Fruit fly (Drosophila melanogaster) whole organism, embryonic: ENCODE measurements around the gene scpr-B.

Experiments used
- Atf3 ChIP-seq: fragments of 200-800 bp; sonication (Bioruptor generic); optimal IDR thresholded peaks from 3 replicates; lab custom pipeline; 2016; ENCODE audit warnings: missing biosample characterization, missing genetic modification characterization
- B-H2 ChIP-seq: fragments of 200-800 bp; sonication (Bioruptor generic); optimal IDR thresholded peaks from 2 replicates; lab custom pipeline; 2018; ENCODE audit warnings: missing biosample characterization, mild to moderate bottlenecking, missing genetic modification characterization
- BEAF-32 ChIP-seq: fragments of 200-800 bp; sonication (Bioruptor generic); optimal IDR thresholded peaks from 3 replicates; lab custom pipeline; 2017; ENCODE audit warnings: missing biosample characterization, missing genetic modification characterization, mild to moderate bottlenecking, moderate library complexity, missing genetic modification reagents
- Bdp1 ChIP-seq: fragments of 200-800 bp; sonication (Bioruptor generic); optimal IDR thresholded peaks from 3 replicates; lab custom pipeline; 2016; ENCODE audit warnings: missing biosample characterization, missing genetic modification characterization
- CG10654 ChIP-seq: fragments of 200-800 bp; sonication (Bioruptor generic); optimal IDR thresholded peaks from 2 replicates; lab custom pipeline; 2016; ENCODE audit warnings: missing biosample characterization, missing genetic modification characterization
- CG11560 ChIP-seq: fragments of 200-800 bp; sonication (Bioruptor generic); IDR thresholded peaks from 3 replicates; pipeline ENCODE4 v1.3.6; 2022; ENCODE audit warnings: missing biosample characterization, missing genetic modification characterization
- CG11696 ChIP-seq: fragments of 200-800 bp; sonication (Bioruptor generic); IDR thresholded peaks from 2 replicates; pipeline ENCODE4 v1.3.6; 2022; ENCODE audit warnings: missing biosample characterization, missing genetic modification characterization
- CG12942 ChIP-seq: fragments of 200-800 bp; sonication (Bioruptor generic); optimal IDR thresholded peaks from 3 replicates; lab custom pipeline; 2016; ENCODE audit warnings: missing biosample characterization, missing genetic modification characterization
- CG13123 ChIP-seq: fragments of 200-800 bp; sonication (Bioruptor generic); optimal IDR thresholded peaks from 2 replicates; lab custom pipeline; 2016; ENCODE audit warnings: missing biosample characterization, missing genetic modification characterization
- CG14667 ChIP-seq: fragments of 200-800 bp; sonication (Bioruptor generic); IDR thresholded peaks from 2 replicates; pipeline ENCODE4 v1.3.6; 2022; ENCODE audit warnings: missing biosample characterization, missing genetic modification characterization
- CG14710 ChIP-seq: fragments of 200-800 bp; sonication (Bioruptor generic); optimal IDR thresholded peaks from 3 replicates; lab custom pipeline; 2019; ENCODE audit warnings: missing biosample characterization, mild to moderate bottlenecking, missing genetic modification characterization, moderate library complexity
- CG15269 ChIP-seq: fragments of 200-800 bp; sonication (Bioruptor generic); optimal IDR thresholded peaks from 2 replicates; lab custom pipeline; 2018; ENCODE audit warnings: missing biosample characterization, mild to moderate bottlenecking, missing genetic modification characterization, moderate library complexity
- CG16863 ChIP-seq: fragments of 200-800 bp; sonication (Bioruptor generic); optimal IDR thresholded peaks from 3 replicates; lab custom pipeline; 2016; ENCODE audit warnings: missing biosample characterization, missing genetic modification characterization
- CG1832 ChIP-seq: fragments of 200-800 bp; sonication (Bioruptor generic); optimal IDR thresholded peaks from 2 replicates; lab custom pipeline; 2017; ENCODE audit warnings: missing biosample characterization, mild to moderate bottlenecking, missing genetic modification characterization, inconsistent platforms
- CG2120 ChIP-seq: fragments of 200-800 bp; sonication (Bioruptor generic); optimal IDR thresholded peaks from 3 replicates; lab custom pipeline; 2016; ENCODE audit warnings: missing biosample characterization, missing genetic modification characterization
- CG2889 ChIP-seq: fragments of 200-800 bp; sonication (Bioruptor generic); IDR thresholded peaks from 3 replicates; pipeline ENCODE4 v1.3.6; 2022; ENCODE audit warnings: missing biosample characterization, missing genetic modification characterization
- CG4360 ChIP-seq: fragments of 200-800 bp; sonication (Bioruptor generic); IDR thresholded peaks from 2 replicates; pipeline ENCODE4 v1.3.6; 2022; ENCODE audit warnings: missing biosample characterization, missing genetic modification characterization
- CG9215 ChIP-seq: fragments of 200-800 bp; sonication (Bioruptor generic); IDR thresholded peaks from 2 replicates; pipeline ENCODE4 v1.3.6; 2022; ENCODE audit warnings: missing biosample characterization, missing genetic modification characterization
- Camta ChIP-seq: fragments of 200-800 bp; sonication (Bioruptor generic); optimal IDR thresholded peaks from 2 replicates; lab custom pipeline; 2016; ENCODE audit warnings: missing biosample characterization, missing genetic modification characterization
- CrebB ChIP-seq: fragments of 200-800 bp; sonication (Bioruptor generic); optimal IDR thresholded peaks from 3 replicates; lab custom pipeline; 2018; ENCODE audit warnings: missing biosample characterization, mild to moderate bottlenecking, missing genetic modification characterization
- Dad ChIP-seq: fragments of 200-800 bp; sonication (Bioruptor generic); optimal IDR thresholded peaks from 3 replicates; lab custom pipeline; 2016; ENCODE audit warnings: missing biosample characterization, missing genetic modification characterization
- Dfd ChIP-seq, 2 experiments: fragments of >200 bp; optimal IDR thresholded peaks; 2 replicates each; lab custom pipeline; 2017; ENCODE audit warnings: missing biosample characterization in 2 of 2, missing genetic modification characterization in 2 of 2
- E2f1 ChIP-seq: fragments of 200-800 bp; sonication (Bioruptor generic); IDR thresholded peaks from 2 replicates; pipeline ENCODE4 v1.3.6; 2022; ENCODE audit warnings: missing biosample characterization, missing genetic modification characterization
- Hr3 ChIP-seq: fragments of 200-800 bp; sonication (Bioruptor generic); optimal IDR thresholded peaks from 3 replicates; lab custom pipeline; 2016; ENCODE audit warnings: missing biosample characterization, missing genetic modification characterization
- Lim3 ChIP-seq: fragments of 200-800 bp; sonication (Bioruptor generic); IDR thresholded peaks from 2 replicates; pipeline ENCODE4 v1.3.6; 2022; ENCODE audit warnings: missing biosample characterization, missing genetic modification characterization
- Nf-YC ChIP-seq: fragments of 200-800 bp; optimal IDR thresholded peaks from 3 replicates; lab custom pipeline; 2019; ENCODE audit warnings: missing biosample characterization, mild to moderate bottlenecking, missing genetic modification characterization, moderate library complexity
- Oaz ChIP-seq: fragments of 200-800 bp; sonication (Bioruptor generic); IDR thresholded peaks from 2 replicates; pipeline ENCODE4 v1.3.6; 2022; ENCODE audit warnings: missing biosample characterization, missing genetic modification characterization
- Ravus ChIP-seq: fragments of 200-800 bp; sonication (Bioruptor generic); IDR thresholded peaks from 2 replicates; pipeline ENCODE4 v1.3.6; 2022; ENCODE audit warnings: missing biosample characterization, missing genetic modification characterization
- Six4 ChIP-seq: fragments of 200-800 bp; sonication (Bioruptor generic); optimal IDR thresholded peaks from 2 replicates; lab custom pipeline; 2016; ENCODE audit warnings: missing biosample characterization, missing genetic modification characterization
- Tbp ChIP-seq: fragments of >200 bp; optimal IDR thresholded peaks from 2 replicates; lab custom pipeline; 2018; ENCODE audit warnings: missing biosample characterization, missing genetic modification characterization
- Vsx1 ChIP-seq: fragments of 200-800 bp; sonication (Bioruptor generic); optimal IDR thresholded peaks from 2 replicates; lab custom pipeline; 2017; ENCODE audit warnings: missing biosample characterization, mild to moderate bottlenecking, missing genetic modification characterization, missing genetic modification reagents
- cas ChIP-seq: fragments of 200-800 bp; sonication (Bioruptor generic); IDR thresholded peaks from 2 replicates; pipeline ENCODE4 v1.3.6; 2022; ENCODE audit warnings: missing biosample characterization, missing genetic modification characterization
- cg ChIP-seq: fragments of 200-800 bp; sonication (Bioruptor generic); optimal IDR thresholded peaks from 3 replicates; lab custom pipeline; 2019; ENCODE audit warnings: missing biosample characterization, mild to moderate bottlenecking, missing genetic modification characterization, moderate library complexity
- chif ChIP-seq, 2 experiments: fragments of 200-800 bp; sonication (Bioruptor generic); optimal IDR thresholded peaks; 3 replicates each; lab custom pipeline; 2016; ENCODE audit warnings: missing biosample characterization in 2 of 2, missing genetic modification characterization in 2 of 2
- da ChIP-seq: fragments of 200-800 bp; sonication (Bioruptor generic); optimal IDR thresholded peaks from 2 replicates; lab custom pipeline; 2016; ENCODE audit warnings: missing biosample characterization, missing genetic modification characterization
- dati ChIP-seq: fragments of 200-800 bp; sonication (Bioruptor generic); IDR thresholded peaks from 2 replicates; pipeline ENCODE4 v1.3.6; 2022; ENCODE audit warnings: missing biosample characterization, missing genetic modification characterization
- dimm ChIP-seq: fragments of 200-800 bp; sonication (Bioruptor generic); IDR thresholded peaks from 2 replicates; pipeline ENCODE4 v1.3.6; 2022; ENCODE audit warnings: missing biosample characterization, missing genetic modification characterization
- dpn ChIP-seq, 2 experiments: fragments of 200-800 bp; sonication (Bioruptor generic); optimal IDR thresholded peaks; 3 replicates each; lab custom pipeline; 2016; ENCODE audit warnings: missing biosample characterization in 2 of 2, missing genetic modification characterization in 2 of 2
- fd64A ChIP-seq: fragments of 200-800 bp; sonication (Bioruptor generic); optimal IDR thresholded peaks from 3 replicates; lab custom pipeline; 2018; ENCODE audit warnings: missing biosample characterization, mild to moderate bottlenecking, missing genetic modification characterization
- jigr1 ChIP-seq: fragments of 200-800 bp; sonication (Bioruptor generic); IDR thresholded peaks from 3 replicates; pipeline ENCODE4 v1.3.6; 2022; ENCODE audit warnings: missing biosample characterization, missing genetic modification characterization
- knrl ChIP-seq: fragments of 200-800 bp; sonication (Bioruptor generic); IDR thresholded peaks from 3 replicates; pipeline ENCODE4 v1.3.6; 2022; ENCODE audit warnings: missing biosample characterization, missing genetic modification characterization; ENCODE audit not compliant: partially characterized antibody
- maf-S ChIP-seq: fragments of 200-800 bp; sonication (Bioruptor generic); optimal IDR thresholded peaks from 2 replicates; lab custom pipeline; 2016; ENCODE audit warnings: missing biosample characterization, missing genetic modification characterization
- nerfin-1 ChIP-seq: fragments of 200-800 bp; sonication (Bioruptor generic); optimal IDR thresholded peaks from 3 replicates; lab custom pipeline; 2019; ENCODE audit warnings: missing biosample characterization, mild to moderate bottlenecking, missing genetic modification characterization, moderate library complexity
- odd ChIP-seq: fragments of 200-800 bp; sonication (Bioruptor generic); optimal IDR thresholded peaks from 2 replicates; lab custom pipeline; 2017; ENCODE audit warnings: missing biosample characterization, mild to moderate bottlenecking, missing genetic modification characterization
- pb ChIP-seq: fragments of 200-800 bp; sonication (Bioruptor generic); optimal IDR thresholded peaks from 3 replicates; lab custom pipeline; 2016; ENCODE audit warnings: missing biosample characterization, missing genetic modification characterization
- salm ChIP-seq: fragments of 200-800 bp; sonication (Bioruptor generic); optimal IDR thresholded peaks from 2 replicates; lab custom pipeline; 2018; ENCODE audit warnings: missing biosample characterization, mild to moderate bottlenecking, missing genetic modification characterization
- scrt ChIP-seq: fragments of 200-800 bp; sonication (Bioruptor generic); optimal IDR thresholded peaks from 2 replicates; lab custom pipeline; 2018; ENCODE audit warnings: missing biosample characterization, mild to moderate bottlenecking, missing genetic modification characterization, moderate library complexity
- tio ChIP-seq: fragments of 200-800 bp; sonication (Bioruptor generic); optimal IDR thresholded peaks from 2 replicates; lab custom pipeline; 2017; ENCODE audit warnings: missing biosample characterization, missing genetic modification characterization, inconsistent platforms
- tll ChIP-seq, 2 experiments: fragments of 200-800 bp in 1 of 2; fragments of >200 bp in 1 of 2; sonication (Bioruptor generic) in 1 of 2; optimal IDR thresholded peaks; 2 replicates each; lab custom pipeline; 2017 to 2019; ENCODE audit warnings: missing biosample characterization in 2 of 2, missing genetic modification characterization in 2 of 2, mild to moderate bottlenecking in 1 of 2, moderate library complexity in 1 of 2
- trem ChIP-seq: fragments of 200-800 bp; optimal IDR thresholded peaks from 3 replicates; lab custom pipeline; 2019; ENCODE audit warnings: missing biosample characterization, mild to moderate bottlenecking, missing genetic modification characterization, moderate library complexity
- wek ChIP-seq: fragments of 200-800 bp; sonication (Bioruptor generic); optimal IDR thresholded peaks from 3 replicates; lab custom pipeline; 2018; ENCODE audit warnings: missing biosample characterization, mild to moderate bottlenecking, missing genetic modification characterization, moderate library complexity
- wor ChIP-seq: fragments of 200-800 bp; sonication (Bioruptor generic); IDR thresholded peaks from 2 replicates; pipeline ENCODE4 v1.3.6; 2022; ENCODE audit warnings: missing biosample characterization, missing genetic modification characterization
- yki ChIP-seq: fragments of >200 bp; optimal IDR thresholded peaks from 3 replicates; lab custom pipeline; 2018

Gene scpr-B

dm6 chr3R:11269013-11269412 is 28.2 kb upstream of the scpr-B start (continued):
- TF ChIP-seq CG2889 (GFP tag; lab: Robert Waterston, UW) = no peak
- TF ChIP-seq nerfin-1 (tag; lab: Kevin White, UChicago) = no peak
- no peak for TF ChIP-seq CG11696
- TF ChIP-seq pb = peak; percentile 85
- no peak; the same call in 1 of the 2 replicates for TF ChIP-seq CG14667
- no peak for TF ChIP-seq da
- TF ChIP-seq Lim3 (GFP tag; lab: Robert Waterston, UW) = no peak
- peak; percentile 45 for TF ChIP-seq Hr3 (GFP tag; lab: Kevin White, UChicago)
- TF ChIP-seq CG14710 (tag; lab: Kevin White, UChicago) = no peak
- TF ChIP-seq CG12942 (GFP tag; lab: Kevin White, UChicago) = peak; percentile 6
- no peak for TF ChIP-seq salm (tag; lab: Kevin White, UChicago)
- no peak for TF ChIP-seq E2f1 (GFP tag; lab: Robert Waterston, UW)
- TF ChIP-seq Tbp = no peak
- peak; percentile 52 for TF ChIP-seq scrt (GFP tag; lab: Kevin White, UChicago)
- TF ChIP-seq wek (GFP tag; lab: Kevin White, UChicago) = peak; percentile 77
- no peak for TF ChIP-seq knrl
- no peak for TF ChIP-seq CG1832 (GFP tag; lab: Kevin White, UChicago)
- no peak for TF ChIP-seq CG11560
- peak; percentile 66 for TF ChIP-seq Atf3 (GFP tag; lab: Kevin White, UChicago)
- no peak for TF ChIP-seq Dfd (GFP tag; optimal IDR thresholded peaks at IDR 0.05; lab: Kevin White, UChicago)
- TF ChIP-seq BEAF-32 (GFP tag; lab: Kevin White, UChicago) = no peak
- no peak for TF ChIP-seq cas (GFP tag; lab: Robert Waterston, UW)
- TF ChIP-seq CG16863 (GFP tag; lab: Kevin White, UChicago) = peak; percentile 53
- peak; percentile 52 for TF ChIP-seq CrebB (tag; lab: Kevin White, UChicago)
- TF ChIP-seq CG10654 = peak; percentile 55
- TF ChIP-seq CG13123 (GFP tag; lab: Kevin White, UChicago) = no peak
- TF ChIP-seq trem (tag; lab: Kevin White, UChicago) = peak; percentile 87
- peak in 1 of 2 experiments; percentile 75 for TF ChIP-seq chif (GFP tag; optimal IDR thresholded peaks at IDR 0.05; lab: Kevin White, UChicago)
- peak; percentile 62 for TF ChIP-seq Nf-YC
- no peak for TF ChIP-seq CG9215 (GFP tag; lab: Robert Waterston, UW)
- TF ChIP-seq tio = peak; percentile 47
- peak; percentile 75 for TF ChIP-seq Six4 (GFP tag; lab: Kevin White, UChicago)
- TF ChIP-seq tll (GFP tag; optimal IDR thresholded peaks at IDR 0.05; lab: Kevin White, UChicago) = no peak
- TF ChIP-seq maf-S = peak; percentile 39
- TF ChIP-seq jigr1 (GFP tag; lab: Robert Waterston, UW) = no peak
- TF ChIP-seq Vsx1 (GFP tag; lab: Kevin White, UChicago) = peak; percentile 75
- 0 out of 2 replicates have a peak, but pooled peaks have one; percentile 6 for TF ChIP-seq dimm (GFP tag; lab: Robert Waterston, UW)
- no peak for TF ChIP-seq B-H2 (GFP tag; lab: Kevin White, UChicago)
- TF ChIP-seq CG4360 (GFP tag; lab: Robert Waterston, UW) = no peak
- TF ChIP-seq Camta (GFP tag; lab: Kevin White, UChicago) = peak; percentile 3
- TF ChIP-seq yki (lab: Kevin White, UChicago) = no peak
- no peak for TF ChIP-seq Ravus (GFP tag; lab: Robert Waterston, UW)
- TF ChIP-seq odd (GFP tag; lab: Kevin White, UChicago) = peak; percentile 79
- TF ChIP-seq CG2120 (GFP tag; lab: Kevin White, UChicago) = no peak
- no peak for TF ChIP-seq Oaz (GFP tag; lab: Robert Waterston, UW)
- TF ChIP-seq Dad (GFP tag; lab: Kevin White, UChicago) = peak; percentile 12
- TF ChIP-seq fd64A (GFP tag; lab: Kevin White, UChicago) = peak; percentile 66
- TF ChIP-seq CG15269 (tag; lab: Kevin White, UChicago) = no peak
- peak; percentile 38 for TF ChIP-seq Bdp1 (GFP tag; lab: Kevin White, UChicago)
- no peak for TF ChIP-seq cg (GFP tag; lab: Kevin White, UChicago)
- no peak for TF ChIP-seq dati (GFP tag; lab: Robert Waterston, UW)
- peak; percentile 45 to 65 for TF ChIP-seq dpn (GFP tag; optimal IDR thresholded peaks at IDR 0.05; lab: Kevin White, UChicago)
- no peak for TF ChIP-seq wor (GFP tag; lab: Robert Waterston, UW)
